Worm (Caenorhabditis elegans): ENCODE data around the gene zipt-2.3.

The zipt-2.3 gene

ce11 chrII:13695343-13696332 is 20.0 kb downstream of the zipt-2.3 start, which contains the start of gene kqt-3:
TSS of gene kqt-3 (plus strand) at chrII:13696282.
- TF ChIP-seq ztf-11 (tag; optimal IDR thresholded peaks at IDR 0.05) (no peak), fos-1 (tag; optimal IDR thresholded peaks at IDR 0.05) (peak; percentile 26)

DNA sequence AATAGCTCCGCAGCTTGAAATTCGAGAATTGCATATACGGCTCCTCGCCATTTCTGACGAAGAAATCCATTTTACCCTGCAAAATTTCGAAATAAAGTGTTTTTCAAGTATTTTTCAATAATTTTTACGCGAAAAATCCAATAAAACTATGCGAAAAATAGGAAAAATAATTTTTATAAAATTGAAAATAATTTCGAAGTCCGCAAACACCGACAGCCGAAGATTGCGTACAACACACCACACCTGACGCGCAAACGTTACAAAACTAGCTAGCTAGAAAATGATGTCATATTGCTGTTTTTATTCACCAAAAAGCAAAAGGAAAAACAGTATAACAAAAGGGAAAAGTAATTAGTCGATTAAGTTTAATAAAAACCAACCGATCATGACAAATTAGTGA is 21.0 kb downstream of the zipt-2.3 start, which contains the start of gene rpoa-1:
TSS of gene rpoa-1 (minus strand) at position 84 of the 400 bp plus-strand sequence.
- TF ChIP-seq lsy-2 (tag; optimal IDR thresholded peaks at IDR 0.05) (peak in 1 of 2 experiments; percentile 70), C34F6.9 (tag; optimal IDR thresholded peaks at IDR 0.05) (peak; percentile 46), gmeb-1 (tag; optimal IDR thresholded peaks at IDR 0.05) (peak; percentile 25), unc-55 (GFP tag; optimal IDR thresholded peaks at IDR 0.05) (peak; percentile 44), fos-1 (tag; optimal IDR thresholded peaks at IDR 0.05) (peak; percentile 0), ztf-1 (GFP tag; conservative IDR thresholded peaks at IDR 0.05) (no peak), nhr-11 (tag; optimal IDR thresholded peaks at IDR 0.05) (no peak)

- no peak for TF ChIP-seq R02D3.7 (tag; optimal IDR thresholded peaks at IDR 0.05)
- no peak for TF ChIP-seq unc-39 (tag; optimal IDR thresholded peaks at IDR 0.05)
- no peak for TF ChIP-seq nhr-10 (tag; optimal IDR thresholded peaks at IDR 0.05)
- no peak for TF ChIP-seq ztf-1 (GFP tag; conservative IDR thresholded peaks at IDR 0.05)
- no peak for TF ChIP-seq elt-3 (tag; optimal IDR thresholded peaks at IDR 0.05)
- no peak for TF ChIP-seq nhr-23 (tag; optimal IDR thresholded peaks at IDR 0.05)
- TF ChIP-seq ceh-82 (tag; optimal IDR thresholded peaks at IDR 0.05): no peak
- no peak for TF ChIP-seq sma-9 (GFP tag; optimal IDR thresholded peaks at IDR 0.05)
- TF ChIP-seq sma-9 (tag; optimal IDR thresholded peaks at IDR 0.05): no peak
- TF ChIP-seq lsy-2 (tag; optimal IDR thresholded peaks at IDR 0.05): no peak
Measured at ce11 chrII:13685581-13685980, 30.1 kb downstream of the zipt-2.3 start.

DNA sequence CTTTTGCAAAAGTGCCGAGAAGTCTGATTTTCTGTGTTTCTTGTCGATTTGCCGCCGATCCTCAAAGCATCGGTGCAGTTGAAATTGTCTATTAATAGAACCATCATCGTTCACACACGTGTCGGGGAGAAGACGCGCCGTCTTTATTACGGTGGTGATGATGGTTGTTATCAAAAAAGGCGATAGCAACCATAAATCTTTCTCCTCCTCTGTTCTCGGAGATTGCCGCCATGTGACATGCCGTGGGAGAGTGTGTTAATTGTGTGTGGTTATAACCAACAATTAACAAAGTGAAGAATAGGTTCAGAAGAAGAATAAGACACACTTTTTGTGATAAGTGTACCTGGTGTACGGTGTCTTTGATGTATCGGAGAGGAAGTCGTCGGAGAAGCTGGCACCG is 34.6 kb downstream of the zipt-2.3 start:
- TF ChIP-seq alr-1 (tag; optimal IDR thresholded peaks at IDR 0.05) (no peak), nhr-21 (tag; optimal IDR thresholded peaks at IDR 0.05) (peak; percentile 93), peb-1 (tag; optimal IDR thresholded peaks at IDR 0.05) (no peak), nhr-129 (tag; optimal IDR thresholded peaks at IDR 0.05) (peak; percentile 3), mbf-1 (tag; optimal IDR thresholded peaks at IDR 0.05) (no peak), fos-1 (tag; optimal IDR thresholded peaks at IDR 0.05) (peak; percentile 42), unc-55 (GFP tag; optimal IDR thresholded peaks at IDR 0.05) (no peak), lin-11 (tag; optimal IDR thresholded peaks at IDR 0.05) (no peak), mdl-1 (tag; optimal IDR thresholded peaks at IDR 0.05) (peak in 1 of 2 experiments; percentile 70), sma-9 (GFP tag; optimal IDR thresholded peaks at IDR 0.05) (no peak), sma-9 (tag; optimal IDR thresholded peaks at IDR 0.05) (no peak), crh-2 (tag; optimal IDR thresholded peaks at IDR 0.05) (peak; percentile 36), R02D3.7 (tag; optimal IDR thresholded peaks at IDR 0.05) (no peak), nhr-11 (tag; optimal IDR thresholded peaks at IDR 0.05) (no peak), nhr-10 (tag; optimal IDR thresholded peaks at IDR 0.05) (no peak), blmp-1 (tag; optimal IDR thresholded peaks at IDR 0.05; ENCODE audit: insufficient read depth) (peak; percentile 87), sem-4 (tag; optimal IDR thresholded peaks at IDR 0.05) (peak; percentile 29), gmeb-1 (tag; optimal IDR thresholded peaks at IDR 0.05) (peak; percentile 30), ceh-16 (tag; optimal IDR thresholded peaks at IDR 0.05) (no peak), lsy-2 (tag; optimal IDR thresholded peaks at IDR 0.05) (peak in 1 of 2 experiments; percentile 2), elt-1 (tag; optimal IDR thresholded peaks at IDR 0.05) (no peak), unc-39 (tag; optimal IDR thresholded peaks at IDR 0.05) (no peak), nhr-237 (tag; optimal IDR thresholded peaks at IDR 0.05) (no peak), elt-3 (tag; optimal IDR thresholded peaks at IDR 0.05) (no peak), nhr-12 (tag; optimal IDR thresholded peaks at IDR 0.05) (no peak), lin-13 (GFP tag; optimal IDR thresholded peaks at IDR 0.05) (no peak), ztf-4 (tag; optimal IDR thresholded peaks at IDR 0.05) (no peak), sma-3 (GFP tag; optimal IDR thresholded peaks at IDR 0.05) (peak; percentile 79), egl-27 (tag; optimal IDR thresholded peaks at IDR 0.05) (peak; percentile 13), nhr-25 (tag; optimal IDR thresholded peaks at IDR 0.05) (peak; percentile 87)

Data from whole organism, L2 larva.